Worm (Caenorhabditis elegans): ENCODE data around the gene C50E10.2.
A peak's percentile ranks its signal among the peaks of the same experiment; 100 is the strongest.

The C50E10.2 gene

ce11 chrII:12302354-12302753 is 7.2 kb downstream of the C50E10.2 start, which contains the start of gene C50E10.1:
Gene C50E10.1 (minus strand): TSS chrII:12302454.
- TF ChIP-seq ceh-58 (GFP tag; IDR thresholded peaks at IDR 0.05) (no peak), nhr-120 (GFP tag; IDR thresholded peaks at IDR 0.05) (no peak), C06A6.2 (GFP tag; conservative IDR thresholded peaks at IDR 0.05) (no peak), attf-3 (GFP tag; conservative IDR thresholded peaks at IDR 0.05) (no peak), egl-18 (GFP tag; IDR thresholded peaks at IDR 0.05) (no peak), ztf-22 (GFP tag; optimal IDR thresholded peaks at IDR 0.05) (no peak), madf-8 (GFP tag; conservative IDR thresholded peaks at IDR 0.05) (no peak), nfya-1 (tag; optimal IDR thresholded peaks at IDR 0.05; ENCODE audit: borderline replicate concordance, insufficient read depth) (no peak), lin-40 (tag; optimal IDR thresholded peaks at IDR 0.05) (no peak), cebp-1 (GFP tag; IDR thresholded peaks at IDR 0.05) (no peak), cebp-1 (tag; optimal IDR thresholded peaks at IDR 0.05) (no peak), rpc-1 (optimal IDR thresholded peaks at IDR 0.05) (no peak), rpc-1 (tag; optimal IDR thresholded peaks at IDR 0.05) (no peak), ceh-27 (GFP tag; optimal IDR thresholded peaks at IDR 0.05) (no peak), ccch-3 (GFP tag; optimal IDR thresholded peaks at IDR 0.05) (no peak), lin-26 (GFP tag; IDR thresholded peaks at IDR 0.05) (no peak), let-526 (GFP tag; IDR thresholded peaks at IDR 0.05) (no peak), hlh-26 (GFP tag; conservative IDR thresholded peaks at IDR 0.05) (no peak), efl-1 (GFP tag; optimal IDR thresholded peaks at IDR 0.05) (no peak), K12H6.12 (tag; optimal IDR thresholded peaks at IDR 0.05) (no peak), hsf-1 (GFP tag; IDR thresholded peaks at IDR 0.05) (no peak)

ce11 chrII:12301233-12301632 is 8.3 kb downstream of the C50E10.2 start:
- TF ChIP-seq ceh-27 (GFP tag; optimal IDR thresholded peaks at IDR 0.05) = no peak
- no peak for TF ChIP-seq efl-1 (GFP tag; optimal IDR thresholded peaks at IDR 0.05)

ce11 chrII:12300680-12301079 is 8.8 kb downstream of the C50E10.2 start:
- TF ChIP-seq F49E8.2 (tag; optimal IDR thresholded peaks at IDR 0.05; ENCODE audit: insufficient read depth) (peak; percentile 41), snpc-1.3 (tag; optimal IDR thresholded peaks at IDR 0.05; ENCODE audit: insufficient read depth) (peak; percentile 25), madf-3 (GFP tag; IDR thresholded peaks at IDR 0.05) (no peak), snpc-1.1 (tag; optimal IDR thresholded peaks at IDR 0.05; ENCODE audit: insufficient read depth) (no peak), ceh-91 (GFP tag; IDR thresholded peaks at IDR 0.05) (no peak), nfya-1 (tag; optimal IDR thresholded peaks at IDR 0.05; ENCODE audit: borderline replicate concordance, insufficient read depth) (no peak), F33H1.4 (GFP tag; IDR thresholded peaks at IDR 0.05) (no peak), unc-62 (GFP tag; optimal IDR thresholded peaks at IDR 0.05) (no peak), attf-6 (GFP tag; IDR thresholded peaks at IDR 0.05) (0 out of 2 replicates have a peak, but pooled peaks have one; percentile 36)

ce11 chrII:12296591-12296990 is 12.9 kb downstream of the C50E10.2 start:
- no peak for TF ChIP-seq attf-5 (GFP tag; optimal IDR thresholded peaks at IDR 0.05)
- no peak for TF ChIP-seq egrh-3 (GFP tag; IDR thresholded peaks at IDR 0.05)
- TF ChIP-seq pbrm-1 (GFP tag; IDR thresholded peaks at IDR 0.05) = no peak
- TF ChIP-seq Y95B8A.8 (GFP tag; IDR thresholded peaks at IDR 0.05) = no peak

- no peak for TF ChIP-seq sptf-2 (GFP tag; optimal IDR thresholded peaks at IDR 0.05)
- TF ChIP-seq dox-1 (GFP tag; IDR thresholded peaks at IDR 0.05) = no peak
- TF ChIP-seq efl-1 (GFP tag; optimal IDR thresholded peaks at IDR 0.05) = no peak
- TF ChIP-seq nhr-27 (tag; optimal IDR thresholded peaks at IDR 0.05) = no peak
- no peak for TF ChIP-seq lir-1 (GFP tag; conservative IDR thresholded peaks at IDR 0.05)
- no peak for TF ChIP-seq snpc-3.4 (tag; optimal IDR thresholded peaks at IDR 0.05)
- TF ChIP-seq bed-1 (GFP tag; IDR thresholded peaks at IDR 0.05) = no peak
- no peak for TF ChIP-seq ceh-40 (GFP tag; IDR thresholded peaks at IDR 0.05)
- no peak for TF ChIP-seq mes-4 (tag; optimal IDR thresholded peaks at IDR 0.05)
- no peak for TF ChIP-seq Y67H2A.10 (GFP tag; conservative IDR thresholded peaks at IDR 0.05)
- no peak for TF ChIP-seq T26A5.8 (tag; optimal IDR thresholded peaks at IDR 0.05)
- TF ChIP-seq lsy-27 (tag; optimal IDR thresholded peaks at IDR 0.05; ENCODE audit: borderline replicate concordance, insufficient read depth) = no peak
Observed at ce11 chrII:12289085-12289484, 20.4 kb downstream of the C50E10.2 start, which contains the start of gene Y57A10A.31. Gene Y57A10A.31 (plus strand): TSS chrII:12289385.

Data from whole organism, young adult.